Fruit fly (Drosophila melanogaster): ENCODE data around the gene dmrt99B.
A peak's percentile ranks its signal among the peaks of the same experiment; 100 is the strongest.

The dmrt99B gene

DNA sequence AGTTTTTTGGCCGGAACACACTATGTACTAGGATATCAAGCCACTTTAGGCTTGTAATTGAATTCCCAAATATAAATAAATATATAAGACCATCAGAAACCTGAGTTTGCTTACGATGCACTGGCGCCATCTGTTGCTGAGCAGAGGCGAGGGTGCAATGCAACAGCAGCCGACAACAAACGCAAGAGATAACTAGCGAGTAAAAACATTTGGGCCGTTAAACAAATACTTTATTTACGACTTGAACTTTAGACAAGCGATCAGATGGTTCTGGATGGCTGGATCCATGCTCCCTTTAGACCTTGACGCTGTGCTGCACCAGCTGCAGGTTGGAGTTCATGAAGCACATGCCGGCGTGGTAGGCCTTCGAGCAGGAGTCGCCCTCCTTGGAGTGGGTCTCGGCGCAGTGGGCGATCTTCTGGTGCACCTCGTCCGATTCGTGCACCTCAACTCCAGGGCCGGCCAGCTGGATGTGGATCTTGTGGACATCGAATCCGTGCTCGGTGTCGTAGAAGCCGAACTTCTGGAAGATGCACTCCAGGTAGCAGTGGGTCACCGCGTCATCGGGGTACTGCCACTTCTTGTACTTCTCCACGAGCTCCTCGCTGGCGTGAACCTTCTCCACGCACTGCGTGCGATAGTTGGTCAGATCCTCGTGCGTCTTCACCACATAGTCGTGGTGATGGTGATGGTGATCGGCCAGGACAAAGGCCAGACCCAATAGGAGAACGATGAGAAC lies 23.8 kb downstream of the dmrt99B start (continued):
- TF ChIP-seq CG15696 (tag; optimal IDR thresholded peaks at IDR 0.05) (no peak), Xbp1 (GFP tag; optimal IDR thresholded peaks at IDR 0.05) (peak; percentile 17), sr (GFP tag; IDR thresholded peaks at IDR 0.05) (no peak), CG14965 (GFP tag; optimal IDR thresholded peaks at IDR 0.05; ENCODE audit: borderline replicate concordance) (peak; percentile 78), dati (GFP tag; IDR thresholded peaks at IDR 0.05) (no peak), wdn (GFP tag; IDR thresholded peaks at IDR 0.05) (no peak), CG18262 (tag; optimal IDR thresholded peaks at IDR 0.05) (peak; percentile 9), gsb (GFP tag; IDR thresholded peaks at IDR 0.05) (0 out of 2 replicates have a peak, but pooled peaks have one; percentile 20), CTCF (GFP tag; optimal IDR thresholded peaks at IDR 0.05) (peak; percentile 89), CG32532 (GFP tag; IDR thresholded peaks at IDR 0.05) (peak; percentile 20; the same call in 1 of the 2 replicates), CG17568 (GFP tag; optimal IDR thresholded peaks at IDR 0.05) (no peak), Rfx (GFP tag; IDR thresholded peaks at IDR 0.05) (0 out of 2 replicates have a peak, but pooled peaks have one; percentile 13), bsh (GFP tag; optimal IDR thresholded peaks at IDR 0.05) (peak in 1 of 2 experiments; percentile 1), kah (GFP tag; optimal IDR thresholded peaks at IDR 0.05) (no peak), Lpt (GFP tag; optimal IDR thresholded peaks at IDR 0.05) (peak; percentile 93), sob (GFP tag; IDR thresholded peaks at IDR 0.05) (peak; percentile 19; the same call in 1 of the 2 replicates), Adf1 (GFP tag; IDR thresholded peaks at IDR 0.05) (no peak), row (GFP tag; IDR thresholded peaks at IDR 0.05) (no peak), CG11696 (GFP tag; IDR thresholded peaks at IDR 0.05) (no peak), CG6254 (GFP tag; optimal IDR thresholded peaks at IDR 0.05) (peak; percentile 3), D (optimal IDR thresholded peaks at IDR 0.05) (no peak), D (GFP tag; optimal IDR thresholded peaks at IDR 0.05) (no peak), CG4360 (GFP tag; IDR thresholded peaks at IDR 0.05) (no peak), CG10959 (GFP tag; IDR thresholded peaks at IDR 0.05) (peak; percentile 7; the same call in 1 of the 2 replicates), nerfin-1 (tag; optimal IDR thresholded peaks at IDR 0.05) (no peak), CG11456 (GFP tag; IDR thresholded peaks at IDR 0.05) (0 out of 3 replicates have a peak, but pooled peaks have one; percentile 23), HLHmδ (GFP tag; optimal IDR thresholded peaks at IDR 0.05) (peak; percentile 47), dmrt99B (tag; optimal IDR thresholded peaks at IDR 0.05) (peak; percentile 7)

DNA sequence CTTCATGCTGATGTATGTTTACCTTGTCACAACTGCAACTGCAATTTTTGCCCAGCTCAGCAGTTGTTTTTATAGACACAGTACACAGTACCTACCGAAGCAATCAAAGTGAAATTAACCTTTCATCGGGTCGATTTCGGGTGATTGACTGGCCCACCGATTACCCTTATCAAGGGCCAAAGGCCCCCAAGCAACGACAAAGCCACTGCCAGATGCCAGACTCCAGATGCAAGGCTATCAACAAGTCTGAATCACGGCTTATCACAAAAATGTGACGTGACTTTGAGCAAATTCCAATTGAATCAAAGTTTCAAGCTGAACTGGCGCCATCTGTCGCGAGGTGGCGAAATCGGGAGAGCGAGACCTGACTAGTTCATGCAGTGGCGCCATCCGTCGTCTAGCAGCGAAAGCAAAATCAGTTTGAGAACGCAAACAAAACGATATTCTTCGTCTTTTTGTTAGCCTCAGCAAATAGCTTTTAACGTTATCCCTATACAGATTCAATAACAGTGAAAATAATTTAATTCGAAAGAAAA lies 24.5 kb downstream of the dmrt99B start, which contains the start of gene Obp99b:
Obp99b (minus strand) TSS at position 115 of the 536 bp plus-strand sequence.
- TF ChIP-seq B-H2 (GFP tag; optimal IDR thresholded peaks at IDR 0.05) (peak; percentile 27), CG7786 (GFP tag; optimal IDR thresholded peaks at IDR 0.05) (peak; percentile 55), CG10431 (GFP tag; optimal IDR thresholded peaks at IDR 0.05) (peak; percentile 87), Ets97D (GFP tag; optimal IDR thresholded peaks at IDR 0.05) (no peak), CG6854 (GFP tag; optimal IDR thresholded peaks at IDR 0.05) (peak; percentile 67), kay (GFP tag; optimal IDR thresholded peaks at IDR 0.05) (no peak), CG6791 (GFP tag; IDR thresholded peaks at IDR 0.05; ENCODE audit: partially characterized antibody) (no peak), p53 (GFP tag; optimal IDR thresholded peaks at IDR 0.05) (peak; percentile 57), Camta (GFP tag; optimal IDR thresholded peaks at IDR 0.05) (peak; percentile 73), CG12104 (GFP tag; optimal IDR thresholded peaks at IDR 0.05) (peak; percentile 63), ranshi (GFP tag; IDR thresholded peaks at IDR 0.05) (peak; percentile 69), sc (optimal IDR thresholded peaks at IDR 0.05) (no peak), sc (GFP tag; optimal IDR thresholded peaks at IDR 0.05) (peak; percentile 80), Vsx1 (GFP tag; optimal IDR thresholded peaks at IDR 0.05) (peak; percentile 69), crp (GFP tag; optimal IDR thresholded peaks at IDR 0.05) (peak in 1 of 2 experiments; percentile 17), pnt (GFP tag; optimal IDR thresholded peaks at IDR 0.05) (peak; percentile 42), CG1233 (GFP tag; optimal IDR thresholded peaks at IDR 0.05) (peak; percentile 82), CG9932 (GFP tag; IDR thresholded peaks at IDR 0.05) (peak; percentile 74), ttk (GFP tag; IDR thresholded peaks at IDR 0.05) (peak; percentile 64), CG15696 (tag; optimal IDR thresholded peaks at IDR 0.05) (peak; percentile 67), lola (GFP tag; optimal IDR thresholded peaks at IDR 0.05) (peak in 1 of 3 experiments; percentile 23), Nf-YB (GFP tag; optimal IDR thresholded peaks at IDR 0.05) (peak; percentile 40), disco-r (GFP tag; optimal IDR thresholded peaks at IDR 0.05) (peak; percentile 69), Dfd (GFP tag; optimal IDR thresholded peaks at IDR 0.05) (no peak)

Data from whole organism, embryonic.